Fruit fly (Drosophila melanogaster) Kc167 (cell line): Measurements from ENCODE around the gene CG16772.

Experiments used
- Myc ChIP-seq: fragments of >200 bp; optimal IDR thresholded peaks from 2 replicates; lab custom pipeline; 2017; ENCODE audit warnings: missing external identifiers
- h ChIP-seq: fragments of >200 bp; optimal IDR thresholded peaks from 3 replicates; lab custom pipeline; 2018; ENCODE audit warnings: missing external identifiers
- psq ChIP-seq: fragments of >200 bp; optimal IDR thresholded peaks from 2 replicates; lab custom pipeline; 2017; ENCODE audit warnings: missing external identifiers
- ttk ChIP-seq: sonication (Bioruptor generic); optimal IDR thresholded peaks from 2 replicates; lab custom pipeline; 2017; ENCODE audit warnings: missing external identifiers

dm6 chr2L:19963836-19964235 lies 1.4 kb downstream of the CG16772 start, which contains the start of gene CG10680:
- no peak for TF ChIP-seq h (lab: Kevin White, UChicago)
- TF ChIP-seq Myc (lab: Kevin White, UChicago): no peak
- no peak for TF ChIP-seq ttk (lab: Kevin White, UChicago)
- TF ChIP-seq psq (lab: Kevin White, UChicago): no peak
